Worm (Caenorhabditis elegans) whole organism, L3 larva: Measurements from ENCODE around the gene ZK856.4.

Source experiments
- ZK546.5 ChIP-seq: sonication (generic microtip); optimal IDR thresholded peaks from 2 replicates; lab custom pipeline; 2017; ENCODE audit warnings: missing biosample characterization, missing genetic modification characterization
- aly-2 ChIP-seq: fragments of 150-350 bp; optimal IDR thresholded peaks from 2 replicates; lab custom pipeline; 2014; ENCODE audit warnings: missing biosample characterization, missing genetic modification characterization
- ama-1 ChIP-seq: fragments of 150-350 bp; optimal IDR thresholded peaks from 2 replicates; lab custom pipeline; 2018
- ceh-16 ChIP-seq: sonication (generic microtip); optimal IDR thresholded peaks from 2 replicates; lab custom pipeline; 2017; ENCODE audit warnings: missing biosample characterization, missing genetic modification characterization
- ceh-28 ChIP-seq: fragments of 150-350 bp; optimal IDR thresholded peaks from 2 replicates; lab custom pipeline; 2014; ENCODE audit warnings: missing biosample characterization, missing genetic modification reagents, missing genetic modification characterization
- ceh-82 ChIP-seq: fragments of 150-350 bp; optimal IDR thresholded peaks from 2 replicates; lab custom pipeline; 2014; ENCODE audit warnings: missing biosample characterization, missing genetic modification characterization
- ceh-9 ChIP-seq: sonication (generic microtip); optimal IDR thresholded peaks from 2 replicates; lab custom pipeline; 2018; ENCODE audit warnings: missing biosample characterization, missing genetic modification characterization
- daf-12 ChIP-seq: fragments of 150-350 bp; optimal IDR thresholded peaks from 2 replicates; lab custom pipeline; 2014; ENCODE audit warnings: missing biosample characterization, missing genetic modification reagents, missing genetic modification characterization
- egl-27 ChIP-seq: sonication (generic microtip); optimal IDR thresholded peaks from 4 replicates; lab custom pipeline; 2017; ENCODE audit warnings: missing biosample characterization, missing genetic modification reagents, missing genetic modification characterization
- egl-5 ChIP-seq: fragments of 150-350 bp; optimal IDR thresholded peaks from 2 replicates; lab custom pipeline; 2017; ENCODE audit warnings: missing biosample characterization, missing genetic modification reagents, missing genetic modification characterization, inconsistent platforms
- elt-1 ChIP-seq: fragments of 150-350 bp; optimal IDR thresholded peaks from 2 replicates; lab custom pipeline; 2014; ENCODE audit warnings: missing biosample characterization, missing genetic modification characterization
- elt-2 ChIP-seq: sonication (generic microtip); optimal IDR thresholded peaks from 2 replicates; lab custom pipeline; 2016; ENCODE audit warnings: missing genetic modification reagents, mild to moderate bottlenecking, missing genetic modification characterization, missing compliant biosample characterization
- elt-3 ChIP-seq, 3 experiments: fragments of 150-350 bp in 1 of 3; sonication (generic microtip) in 2 of 3; optimal IDR thresholded peaks; 2 replicates in 2 of 3; 4 replicates in 1 of 3; lab custom pipeline; 2014 to 2017; ENCODE audit warnings: missing biosample characterization in 3 of 3, missing genetic modification characterization in 3 of 3
- eor-1 ChIP-seq, 2 experiments: fragments of 150-350 bp; optimal IDR thresholded peaks; 2 replicates each; lab custom pipeline; 2014 to 2018; ENCODE audit warnings: missing biosample characterization in 2 of 2, missing genetic modification characterization in 2 of 2
- fkh-10 ChIP-seq: sonication (generic microtip); optimal IDR thresholded peaks from 2 replicates; lab custom pipeline; 2017; ENCODE audit warnings: missing biosample characterization, missing genetic modification reagents, missing genetic modification characterization
- fkh-2 ChIP-seq: fragments of 150-350 bp; optimal IDR thresholded peaks from 2 replicates; lab custom pipeline; 2014; ENCODE audit warnings: missing biosample characterization, missing genetic modification reagents, missing genetic modification characterization
- fos-1 ChIP-seq: fragments of 150-350 bp; optimal IDR thresholded peaks from 2 replicates; lab custom pipeline; 2014; ENCODE audit warnings: missing biosample characterization, missing genetic modification characterization
- hmg-11 ChIP-seq: sonication (generic microtip); optimal IDR thresholded peaks from 2 replicates; lab custom pipeline; 2016; ENCODE audit warnings: missing genetic modification characterization, missing compliant biosample characterization
- jun-1 ChIP-seq: fragments of 150-350 bp; optimal IDR thresholded peaks from 2 replicates; lab custom pipeline; 2014; ENCODE audit warnings: missing biosample characterization, missing genetic modification reagents, missing genetic modification characterization
- lin-15B ChIP-seq: fragments of 150-350 bp; optimal IDR thresholded peaks from 2 replicates; lab custom pipeline; 2014; ENCODE audit warnings: missing biosample characterization, missing genetic modification characterization
- lin-39 ChIP-seq: fragments of 150-350 bp; optimal IDR thresholded peaks from 2 replicates; lab custom pipeline; 2018; ENCODE audit warnings: missing biosample characterization, missing genetic modification reagents, missing genetic modification characterization
- mdl-1 ChIP-seq: fragments of 150-350 bp; optimal IDR thresholded peaks from 2 replicates; lab custom pipeline; 2014; ENCODE audit warnings: missing biosample characterization, missing genetic modification characterization
- nfya-1 ChIP-seq: sonication (generic microtip); optimal IDR thresholded peaks from 2 replicates; lab custom pipeline; 2017; ENCODE audit warnings: missing genetic modification characterization, mild to moderate bottlenecking, missing compliant biosample characterization, antibody characterized with exemption, moderate library complexity; ENCODE audit not compliant: insufficient read depth
- nhr-12 ChIP-seq: fragments of 150-350 bp; optimal IDR thresholded peaks from 2 replicates; lab custom pipeline; 2014; ENCODE audit warnings: missing biosample characterization, missing genetic modification characterization
- nhr-237 ChIP-seq: fragments of 150-350 bp; optimal IDR thresholded peaks from 2 replicates; lab custom pipeline; 2014; ENCODE audit warnings: missing biosample characterization, missing genetic modification characterization
- nhr-25 ChIP-seq: sonication (generic microtip); optimal IDR thresholded peaks from 2 replicates; lab custom pipeline; 2017; ENCODE audit warnings: missing biosample characterization, missing genetic modification characterization
- nhr-28 ChIP-seq: fragments of 150-350 bp; optimal IDR thresholded peaks from 2 replicates; lab custom pipeline; 2014; ENCODE audit warnings: missing biosample characterization, missing genetic modification characterization
- nhr-43 ChIP-seq: sonication (generic microtip); optimal IDR thresholded peaks from 2 replicates; lab custom pipeline; 2016; ENCODE audit warnings: mild to moderate bottlenecking, missing genetic modification characterization, missing compliant biosample characterization; ENCODE audit not compliant: poor library complexity, severe bottlenecking
- nhr-67 ChIP-seq: fragments of 150-350 bp; optimal IDR thresholded peaks from 2 replicates; lab custom pipeline; 2014; ENCODE audit warnings: missing biosample characterization, missing genetic modification characterization
- nhr-76 ChIP-seq: fragments of 150-350 bp; sonication (generic microtip); optimal IDR thresholded peaks from 5 replicates; lab custom pipeline; 2014; ENCODE audit warnings: missing biosample characterization, missing genetic modification characterization
- pha-4 ChIP-seq: fragments of 150-350 bp; optimal IDR thresholded peaks from 2 replicates; lab custom pipeline; 2014; ENCODE audit warnings: missing biosample characterization, missing genetic modification reagents, missing genetic modification characterization
- sea-2 ChIP-seq: fragments of 150-350 bp; sonication (generic microtip); optimal IDR thresholded peaks from 4 replicates; lab custom pipeline; 2014; ENCODE audit warnings: missing biosample characterization, missing genetic modification reagents, missing genetic modification characterization
- skn-1 ChIP-seq: fragments of 150-350 bp; optimal IDR thresholded peaks from 2 replicates; lab custom pipeline; 2014; ENCODE audit warnings: missing biosample characterization, missing genetic modification characterization
- snpc-4 ChIP-seq: fragments of 150-350 bp; optimal IDR thresholded peaks from 2 replicates; lab custom pipeline; 2014; ENCODE audit warnings: missing biosample characterization, missing genetic modification characterization
- tbx-2 ChIP-seq: sonication (generic microtip); optimal IDR thresholded peaks from 2 replicates; lab custom pipeline; 2016; ENCODE audit warnings: mild to moderate bottlenecking, missing genetic modification characterization, missing compliant biosample characterization
- unc-39 ChIP-seq: sonication (generic microtip); optimal IDR thresholded peaks from 4 replicates; lab custom pipeline; 2017; ENCODE audit warnings: missing biosample characterization, missing genetic modification characterization
- unc-62 ChIP-seq: fragments of 150-350 bp; sonication (generic microtip); optimal IDR thresholded peaks from 4 replicates; lab custom pipeline; 2014; ENCODE audit warnings: missing biosample characterization, missing genetic modification reagents, missing genetic modification characterization
- zag-1 ChIP-seq: fragments of 150-350 bp; optimal IDR thresholded peaks from 2 replicates; lab custom pipeline; 2014; ENCODE audit warnings: missing biosample characterization, missing genetic modification characterization
- ztf-11 ChIP-seq: fragments of 150-350 bp; optimal IDR thresholded peaks from 2 replicates; lab custom pipeline; 2014; ENCODE audit warnings: missing biosample characterization, missing genetic modification characterization

ZK856.4 gene

ce11 chrV:10205483-10205882 lies 22.4 kb downstream of the ZK856.4 start, which contains the start of gene ZK856.16:
Gene ZK856.16 (minus strand): TSS chrV:10205583.
- TF ChIP-seq zag-1 (tag; lab: Kevin White, UChicago) (no peak), tbx-2 (tag; lab: Kevin White, UChicago) (no peak), fkh-10 (no peak), eor-1 (tag; optimal IDR thresholded peaks at IDR 0.05; lab: Kevin White, UChicago) (no peak), nhr-12 (tag; lab: Kevin White, UChicago) (no peak), elt-2 (tag; lab: Kevin White, UChicago) (no peak), aly-2 (tag; lab: Kevin White, UChicago) (no peak), fkh-2 (tag; lab: Kevin White, UChicago) (no peak), elt-3 (tag; optimal IDR thresholded peaks at IDR 0.05; lab: Kevin White, UChicago) (no peak), nhr-76 (tag; lab: Kevin White, UChicago) (no peak), ceh-9 (no peak), daf-12 (tag; lab: Kevin White, UChicago) (no peak), nhr-237 (tag; lab: Kevin White, UChicago) (no peak), nhr-43 (no peak)

ce11 chrV:10206502-10206901 lies 23.4 kb downstream of the ZK856.4 start, which contains the start of gene rpc-25:
Gene rpc-25 (minus strand): TSS chrV:10206602.
- no peak for TF ChIP-seq ceh-16 (tag; lab: Kevin White, UChicago)
- TF ChIP-seq mdl-1, result no peak
- TF ChIP-seq sea-2 (GFP tag; lab: Kevin White, UChicago), result no peak
- TF ChIP-seq nhr-67 (tag; lab: Kevin White, UChicago), result no peak
- no peak for TF ChIP-seq nhr-25 (tag; lab: Kevin White, UChicago)
- no peak for TF ChIP-seq skn-1 (tag; lab: Kevin White, UChicago)
- TF ChIP-seq unc-39 (tag; lab: Kevin White, UChicago), result no peak
- TF ChIP-seq ama-1 (lab: Kevin White, UChicago), result no peak
- no peak for TF ChIP-seq ceh-82
- TF ChIP-seq ZK546.5, result no peak
- TF ChIP-seq egl-27 (tag; lab: Kevin White, UChicago), result no peak
- TF ChIP-seq aly-2 (tag; lab: Kevin White, UChicago), result no peak
- TF ChIP-seq pha-4 (tag; lab: Kevin White, UChicago), result no peak
- TF ChIP-seq, all 47 proteins: peak for 0

- TF ChIP-seq egl-5 (tag; lab: Kevin White, UChicago) (no peak), elt-2 (tag; lab: Kevin White, UChicago) (no peak), ceh-9 (no peak), lin-39 (no peak), fos-1 (tag; lab: Kevin White, UChicago) (no peak), nhr-43 (no peak), aly-2 (tag; lab: Kevin White, UChicago) (no peak), ceh-16 (tag; lab: Kevin White, UChicago) (no peak), unc-39 (tag; lab: Kevin White, UChicago) (no peak), nhr-76 (tag; lab: Kevin White, UChicago) (no peak), nfya-1 (no peak), zag-1 (tag; lab: Kevin White, UChicago) (no peak), lin-15B (tag; lab: Kevin White, UChicago) (no peak), ceh-28 (tag; lab: Kevin White, UChicago) (no peak), nhr-25 (tag; lab: Kevin White, UChicago) (no peak), nhr-28 (tag; lab: Kevin White, UChicago) (no peak), unc-62 (no peak), jun-1 (tag; lab: Kevin White, UChicago) (no peak), hmg-11 (tag; lab: Kevin White, UChicago) (no peak), eor-1 (tag; optimal IDR thresholded peaks at IDR 0.05; lab: Kevin White, UChicago) (no peak)
Measured at ce11 chrV:10210244-10210643, 27.2 kb downstream of the ZK856.4 start, which contains the start of gene tftc-3. Gene tftc-3 (minus strand): TSS chrV:10210344.

- TF ChIP-seq ztf-11 (tag; lab: Kevin White, UChicago) (no peak), fos-1 (tag; lab: Kevin White, UChicago) (no peak), ceh-82 (no peak), ceh-16 (tag; lab: Kevin White, UChicago) (no peak), hmg-11 (tag; lab: Kevin White, UChicago) (no peak), nfya-1 (no peak), nhr-67 (tag; lab: Kevin White, UChicago) (no peak), ceh-28 (tag; lab: Kevin White, UChicago) (no peak), nhr-28 (tag; lab: Kevin White, UChicago) (no peak), ZK546.5 (no peak), snpc-4 (tag; lab: Kevin White, UChicago) (no peak), nhr-237 (tag; lab: Kevin White, UChicago) (no peak), daf-12 (tag; lab: Kevin White, UChicago) (no peak), nhr-76 (tag; lab: Kevin White, UChicago) (no peak), nhr-12 (tag; lab: Kevin White, UChicago) (no peak), jun-1 (tag; lab: Kevin White, UChicago) (no peak), elt-1 (tag; lab: Kevin White, UChicago) (no peak), tbx-2 (tag; lab: Kevin White, UChicago) (no peak)
Measured at ce11 chrV:10212027-10212426, 28.9 kb downstream of the ZK856.4 start, which contains the start of gene zhit-3. Gene zhit-3 (minus strand): TSS chrV:10212127.
